Worm (Caenorhabditis elegans) whole organism, L1 larva: ENCODE measurements around the gene T28A8.3.

Experiments used
- lin-39 ChIP-seq: fragments of 150-350 bp; optimal IDR thresholded peaks from 2 replicates; lab custom pipeline; 2014; ENCODE audit warnings: missing biosample characterization, missing genetic modification reagents, missing genetic modification characterization
- unc-86 ChIP-seq: sonication (generic microtip); optimal IDR thresholded peaks from 2 replicates; lab custom pipeline; 2016; ENCODE audit warnings: missing genetic modification characterization, missing compliant biosample characterization

DNA sequence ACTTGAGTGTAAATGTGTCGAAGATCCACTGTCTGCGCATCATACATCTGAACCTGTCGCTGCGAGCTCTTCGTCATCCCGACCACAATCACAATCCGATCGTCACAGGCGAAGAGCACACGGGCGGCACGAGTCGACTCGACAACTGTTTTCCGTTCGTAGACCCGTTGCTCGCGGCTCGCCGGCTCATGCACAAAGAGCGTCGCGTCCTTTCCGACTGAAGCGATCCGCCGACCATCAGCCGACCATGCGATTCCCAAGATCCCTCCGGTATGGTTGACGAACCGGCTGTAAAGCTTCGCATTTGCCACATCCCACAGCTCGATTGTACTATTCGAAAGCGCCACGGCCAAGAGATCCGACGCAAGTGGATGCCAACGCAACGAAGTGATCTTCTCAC, 12.6 kb downstream of the T28A8.3 start:
- TF ChIP-seq unc-86 (tag; lab: Kevin White, UChicago) (no peak), lin-39 (tag; lab: Kevin White, UChicago) (no peak)
